Worm (Caenorhabditis elegans): ENCODE results near the gene Y75B8A.34.

Gene Y75B8A.34

ce11 chrIII:12351301-12351700, 8.1 kb upstream of the Y75B8A.34 start, which contains the start of the genes pph-4.1 and Y75B8A.31 (continued):
- TF ChIP-seq vab-7 (GFP tag; IDR thresholded peaks at IDR 0.05) (no peak), arid-1 (GFP tag; conservative IDR thresholded peaks at IDR 0.05) (peak; percentile 54; the same call in 1 of the 2 replicates)

DNA sequence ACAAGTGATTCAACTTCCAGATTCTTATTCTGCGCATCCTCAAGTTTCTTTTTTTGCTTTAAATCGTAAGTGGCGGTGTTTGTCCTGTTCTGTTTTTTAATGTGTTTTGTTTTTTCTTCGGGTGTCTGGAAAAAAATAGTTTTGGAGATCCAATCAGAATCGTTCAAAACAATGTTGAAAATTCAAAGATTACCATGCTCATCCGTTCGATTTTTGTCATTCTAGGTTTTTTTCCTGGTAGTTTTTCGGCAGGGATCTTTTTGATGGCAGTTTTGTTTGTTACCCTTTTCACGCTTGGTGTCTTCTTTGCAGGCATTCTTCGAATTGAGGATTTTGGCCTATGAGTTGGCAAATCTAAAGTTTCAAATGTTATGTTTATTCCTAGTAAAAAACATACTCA, 2.8 kb upstream of the Y75B8A.34 start:
- TF ChIP-seq snpc-1.2 (GFP tag; IDR thresholded peaks at IDR 0.05) (no peak), F44E2.7 (GFP tag; IDR thresholded peaks at IDR 0.05) (no peak), aha-1 (tag) (peak; percentile 91)

DNA sequence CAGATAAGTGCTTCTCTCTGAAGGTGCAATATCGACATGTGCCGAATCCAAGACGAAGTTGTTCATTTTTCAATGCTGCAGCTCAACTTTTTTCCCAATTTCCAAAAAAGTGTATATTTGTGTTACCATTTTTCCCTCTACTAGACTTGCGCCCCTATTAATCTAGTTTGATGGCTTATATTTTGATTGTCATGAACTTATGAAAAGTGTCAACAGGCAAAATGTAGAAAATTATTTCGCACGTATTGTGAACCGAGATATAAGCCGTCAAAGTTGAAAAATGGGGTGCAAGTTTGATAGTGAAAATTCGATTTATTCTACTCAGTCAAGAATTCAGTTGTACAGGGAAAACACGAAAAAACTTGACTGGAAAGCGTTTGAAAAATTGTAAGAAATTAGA, 904 bp upstream of the Y75B8A.34 start, which contains the start of gene Y75B8A.32:
Gene Y75B8A.32, minus strand, starts transcription at position 101 of the 400 bp plus-strand sequence.
- TF ChIP-seq nhr-41 (GFP tag; IDR thresholded peaks at IDR 0.05) = no peak
- no peak for TF ChIP-seq nhr-10 (tag; optimal IDR thresholded peaks at IDR 0.05)
- no peak for TF ChIP-seq lsy-2 (tag; optimal IDR thresholded peaks at IDR 0.05)
- TF ChIP-seq vab-7 (GFP tag; IDR thresholded peaks at IDR 0.05) = no peak
- TF ChIP-seq Y5F2A.4 (GFP tag; optimal IDR thresholded peaks at IDR 0.05) = no peak
- TF ChIP-seq set-16 (GFP tag; IDR thresholded peaks at IDR 0.05) = no peak
- TF ChIP-seq lin-1 (GFP tag; IDR thresholded peaks at IDR 0.05) = no peak
- no peak for TF ChIP-seq daf-19 (GFP tag; conservative IDR thresholded peaks at IDR 0.05)
- no peak for TF ChIP-seq unc-39 (tag; optimal IDR thresholded peaks at IDR 0.05)
- TF ChIP-seq ama-1 (optimal IDR thresholded peaks at IDR 0.05) = no peak
- no peak for TF ChIP-seq unc-130 (GFP tag; optimal IDR thresholded peaks at IDR 0.05)
- no peak for TF ChIP-seq zag-1 (tag; optimal IDR thresholded peaks at IDR 0.05)
- no peak for TF ChIP-seq Y48G9A.11 (GFP tag; IDR thresholded peaks at IDR 0.05)
- no peak for TF ChIP-seq nhr-6 (tag; optimal IDR thresholded peaks at IDR 0.05)
- TF ChIP-seq cey-2 (tag; optimal IDR thresholded peaks at IDR 0.05; ENCODE audit: borderline replicate concordance, insufficient read depth) = no peak
- TF ChIP-seq jun-1 (tag; optimal IDR thresholded peaks at IDR 0.05) = no peak
- TF ChIP-seq skn-1 (tag; optimal IDR thresholded peaks at IDR 0.05) = no peak
- TF ChIP-seq T26A8.4 (GFP tag; IDR thresholded peaks at IDR 0.05) = no peak

- peak; percentile 79 for TF ChIP-seq Y48G9A.11 (GFP tag; IDR thresholded peaks at IDR 0.05)
These were observed 3.6 kb downstream of the Y75B8A.34 start for ce11 chrIII:12362942-12363341.

DNA sequence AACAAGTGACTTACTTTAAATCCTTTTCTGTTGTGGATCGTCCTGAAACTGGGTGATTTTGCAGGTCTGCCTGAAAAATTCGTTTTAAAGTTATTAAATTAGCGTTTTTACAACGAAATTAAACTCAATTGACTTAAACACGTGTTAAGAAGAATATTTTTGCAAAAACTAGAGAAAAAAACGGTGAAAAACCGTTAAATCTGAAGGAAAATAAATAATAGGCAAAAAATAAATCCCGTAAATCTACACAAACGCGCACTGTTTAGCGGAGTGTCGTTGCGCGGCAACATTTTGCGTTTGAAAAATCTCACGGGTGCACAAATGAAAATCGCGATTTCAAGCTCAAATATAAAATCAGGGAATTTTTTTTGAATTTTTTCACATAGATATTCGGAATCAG, 4.2 kb downstream of the Y75B8A.34 start:
- peak; percentile 83 for TF ChIP-seq Y48G9A.11 (GFP tag; IDR thresholded peaks at IDR 0.05)

DNA sequence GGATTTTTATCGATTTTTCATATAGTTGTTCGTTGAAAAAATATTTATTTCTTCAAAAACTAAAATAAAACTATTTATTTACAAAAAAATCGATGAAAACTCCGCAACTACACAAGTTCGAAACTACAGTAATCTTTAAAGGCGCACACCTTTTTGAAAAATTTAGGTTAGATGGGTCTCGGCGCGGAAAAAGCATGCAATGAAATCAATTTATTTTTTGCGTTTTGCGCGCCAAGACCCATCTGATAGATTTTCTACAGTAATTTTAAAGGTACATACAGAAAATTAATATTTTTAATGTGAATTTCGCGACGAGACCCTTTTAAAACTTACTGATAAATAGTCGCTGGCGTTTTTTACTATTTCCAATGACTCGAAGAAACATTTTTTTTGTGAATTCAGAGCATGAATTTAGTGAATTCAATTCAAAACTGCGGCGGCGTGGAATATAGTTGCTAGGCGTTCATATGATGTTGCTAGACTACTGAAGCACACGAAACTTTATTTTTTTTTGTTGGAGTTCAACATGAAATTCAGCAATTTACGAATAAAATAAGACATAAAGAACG, 7.7 kb downstream of the Y75B8A.34 start, which contains the start of gene Y75B8A.33:
Gene Y75B8A.33, minus strand, starts transcription at position 385 of the 569 bp plus-strand sequence.
- TF ChIP-seq fkh-10 (GFP tag; optimal IDR thresholded peaks at IDR 0.05) (no peak), F49E8.2 (tag; optimal IDR thresholded peaks at IDR 0.05; ENCODE audit: borderline replicate concordance) (no peak), lin-39 (tag; optimal IDR thresholded peaks at IDR 0.05) (no peak), hif-1 (tag; optimal IDR thresholded peaks at IDR 0.05) (no peak), daf-19 (GFP tag; conservative IDR thresholded peaks at IDR 0.05) (no peak), ceh-44 (GFP tag; IDR thresholded peaks at IDR 0.05) (no peak), nhr-11 (tag; optimal IDR thresholded peaks at IDR 0.05) (no peak), ztf-11 (tag; optimal IDR thresholded peaks at IDR 0.05) (no peak), pha-4 (GFP tag; IDR thresholded peaks at IDR 0.05) (no peak; the same call in 1 of the 2 replicates), pha-4 (tag; optimal IDR thresholded peaks at IDR 0.05) (no peak), dmd-9 (GFP tag; IDR thresholded peaks at IDR 0.05) (no peak), aha-1 (tag) (peak; percentile 91), zip-2 (tag; optimal IDR thresholded peaks at IDR 0.05) (no peak), lin-15B (tag; optimal IDR thresholded peaks at IDR 0.05) (no peak), daf-12 (tag; optimal IDR thresholded peaks at IDR 0.05) (no peak), php-3 (GFP tag; IDR thresholded peaks at IDR 0.05) (no peak), ztf-7 (tag; optimal IDR thresholded peaks at IDR 0.05) (no peak), dve-1 (tag; optimal IDR thresholded peaks at IDR 0.05; ENCODE audit: insufficient read depth) (peak; percentile 32), F10B5.3 (tag; optimal IDR thresholded peaks at IDR 0.05) (no peak), dpl-1 (GFP tag; optimal IDR thresholded peaks at IDR 0.05) (no peak), zfp-2 (tag; optimal IDR thresholded peaks at IDR 0.05) (no peak), unc-62 (GFP tag; optimal IDR thresholded peaks at IDR 0.05 in 1 of 2) (no peak), unc-62 (tag; optimal IDR thresholded peaks at IDR 0.05) (no peak), nhr-237 (tag; optimal IDR thresholded peaks at IDR 0.05) (no peak), F44E2.7 (GFP tag; IDR thresholded peaks at IDR 0.05) (no peak)

All from whole organism, L4 larva.